Fruit fly (Drosophila melanogaster) whole organism, embryonic: ENCODE data around the gene CG11168.

ENCODE experiments used
- CG11085 ChIP-seq: fragments of 200-800 bp; sonication (Bioruptor generic); IDR thresholded peaks from 2 replicates; pipeline ENCODE4 v1.3.6; 2022; ENCODE audit warnings: missing biosample characterization, missing genetic modification characterization
- CG11398 ChIP-seq: fragments of 200-800 bp; sonication (Bioruptor generic); optimal IDR thresholded peaks from 2 replicates; lab custom pipeline; 2016; ENCODE audit warnings: missing biosample characterization, missing genetic modification characterization
- CG11723 ChIP-seq: fragments of 200-800 bp; sonication (Bioruptor generic); optimal IDR thresholded peaks from 2 replicates; lab custom pipeline; 2017; ENCODE audit warnings: missing biosample characterization, mild to moderate bottlenecking, missing genetic modification characterization
- CG12071 ChIP-seq: fragments of 200-800 bp; sonication (Bioruptor generic); optimal IDR thresholded peaks from 3 replicates; lab custom pipeline; 2018; ENCODE audit warnings: missing biosample characterization, mild to moderate bottlenecking, missing genetic modification characterization
- CG12299 ChIP-seq: fragments of 200-800 bp; sonication (Bioruptor generic); optimal IDR thresholded peaks from 2 replicates; lab custom pipeline; 2018; ENCODE audit warnings: missing biosample characterization, mild to moderate bottlenecking, missing genetic modification characterization
- CG12744 ChIP-seq: fragments of 200-800 bp; sonication (Bioruptor generic); optimal IDR thresholded peaks from 2 replicates; lab custom pipeline; 2016; ENCODE audit warnings: missing biosample characterization, missing genetic modification characterization
- CG12942 ChIP-seq: fragments of 200-800 bp; sonication (Bioruptor generic); optimal IDR thresholded peaks from 3 replicates; lab custom pipeline; 2016; ENCODE audit warnings: missing biosample characterization, missing genetic modification characterization
- CG17359 ChIP-seq: fragments of 200-800 bp; sonication (Bioruptor generic); optimal IDR thresholded peaks from 3 replicates; lab custom pipeline; 2018; ENCODE audit warnings: missing biosample characterization, mild to moderate bottlenecking, missing genetic modification characterization, moderate library complexity
- CG18599 ChIP-seq: fragments of 200-800 bp; sonication (Bioruptor generic); optimal IDR thresholded peaks from 3 replicates; lab custom pipeline; 2017; ENCODE audit warnings: missing biosample characterization, missing genetic modification characterization, mild to moderate bottlenecking, moderate library complexity, missing genetic modification reagents
- CG31224 ChIP-seq: fragments of 200-800 bp; sonication (Bioruptor generic); IDR thresholded peaks from 2 replicates; pipeline ENCODE4 v1.3.6; 2022; ENCODE audit warnings: missing biosample characterization, missing genetic modification characterization
- CG3995 ChIP-seq: fragments of 200-800 bp; sonication (Bioruptor generic); optimal IDR thresholded peaks from 3 replicates; lab custom pipeline; 2016; ENCODE audit warnings: missing biosample characterization, missing genetic modification characterization
- CG42726 ChIP-seq: fragments of 200-800 bp; sonication (Bioruptor generic); IDR thresholded peaks from 2 replicates; pipeline ENCODE4 v1.3.6; 2022; ENCODE audit warnings: missing biosample characterization, missing genetic modification characterization; ENCODE audit not compliant: partially characterized antibody
- CG4854 ChIP-seq: fragments of 200-800 bp; sonication (Bioruptor generic); optimal IDR thresholded peaks from 2 replicates; lab custom pipeline; 2016; ENCODE audit warnings: missing biosample characterization, missing genetic modification characterization, inconsistent platforms
- CG7928 ChIP-seq: fragments of 200-800 bp; sonication (Bioruptor generic); optimal IDR thresholded peaks from 2 replicates; lab custom pipeline; 2017; ENCODE audit warnings: missing biosample characterization, mild to moderate bottlenecking, missing genetic modification characterization
- CG8765 ChIP-seq: fragments of 200-800 bp; sonication (Bioruptor generic); IDR thresholded peaks from 2 replicates; pipeline ENCODE4 v1.3.6; 2022; ENCODE audit warnings: missing biosample characterization, missing genetic modification characterization
- CG9876 ChIP-seq: fragments of 200-800 bp; sonication (Bioruptor generic); optimal IDR thresholded peaks from 2 replicates; lab custom pipeline; 2016; ENCODE audit warnings: missing biosample characterization, missing genetic modification characterization
- CTCF ChIP-seq: fragments of 200-800 bp; sonication (Bioruptor generic); optimal IDR thresholded peaks from 2 replicates; lab custom pipeline; 2017; ENCODE audit warnings: missing biosample characterization, mild to moderate bottlenecking, missing genetic modification characterization, moderate library complexity
- Camta ChIP-seq: fragments of 200-800 bp; sonication (Bioruptor generic); optimal IDR thresholded peaks from 2 replicates; lab custom pipeline; 2016; ENCODE audit warnings: missing biosample characterization, missing genetic modification characterization
- Dek ChIP-seq: fragments of 200-800 bp; sonication (Bioruptor generic); optimal IDR thresholded peaks from 3 replicates; lab custom pipeline; 2019; ENCODE audit warnings: missing biosample characterization, mild to moderate bottlenecking, missing genetic modification characterization, moderate library complexity
- Doc2 ChIP-seq: fragments of 200-800 bp; sonication (Bioruptor generic); IDR thresholded peaks from 2 replicates; pipeline ENCODE4 v1.3.6; 2022; ENCODE audit warnings: missing biosample characterization, missing genetic modification characterization
- Doc3 ChIP-seq: fragments of 200-800 bp; sonication (Bioruptor generic); IDR thresholded peaks from 3 replicates; pipeline ENCODE4 v1.3.6; 2022; ENCODE audit warnings: missing biosample characterization, missing genetic modification characterization; ENCODE audit not compliant: partially characterized antibody
- Dp ChIP-seq: fragments of 200-800 bp; sonication (Bioruptor generic); optimal IDR thresholded peaks from 2 replicates; lab custom pipeline; 2018; ENCODE audit warnings: missing biosample characterization, mild to moderate bottlenecking, missing genetic modification characterization, moderate library complexity
- Ets97D ChIP-seq: fragments of 200-800 bp; sonication (Bioruptor generic); optimal IDR thresholded peaks from 3 replicates; lab custom pipeline; 2016; ENCODE audit warnings: missing biosample characterization, missing genetic modification characterization
- H15 ChIP-seq: fragments of 200-800 bp; sonication (Bioruptor generic); IDR thresholded peaks from 3 replicates; pipeline ENCODE4 v1.3.6; 2022; ENCODE audit warnings: missing biosample characterization, missing genetic modification characterization
- HLH54F ChIP-seq: fragments of 200-800 bp; sonication (Bioruptor generic); optimal IDR thresholded peaks from 3 replicates; lab custom pipeline; 2016; ENCODE audit warnings: missing biosample characterization, missing genetic modification characterization
- HmgZ ChIP-seq: fragments of 200-800 bp; sonication (Bioruptor generic); optimal IDR thresholded peaks from 2 replicates; lab custom pipeline; 2018; ENCODE audit warnings: missing biosample characterization, mild to moderate bottlenecking, missing genetic modification characterization
- Hr78 ChIP-seq, 2 experiments: fragments of 200-800 bp in 1 of 2; fragments of >200 bp in 1 of 2; sonication (Bioruptor generic) in 1 of 2; optimal IDR thresholded peaks; 2 replicates each; lab custom pipeline; 2017 to 2019; ENCODE audit warnings: missing biosample characterization in 2 of 2, missing genetic modification characterization in 2 of 2, mild to moderate bottlenecking in 1 of 2, moderate library complexity in 1 of 2
- Kr ChIP-seq: fragments of 200-800 bp; sonication (Bioruptor generic); optimal IDR thresholded peaks from 2 replicates; lab custom pipeline; 2017; ENCODE audit warnings: missing biosample characterization, mild to moderate bottlenecking, missing genetic modification characterization
- NK7.1 ChIP-seq: fragments of 200-800 bp; sonication (Bioruptor generic); optimal IDR thresholded peaks from 3 replicates; lab custom pipeline; 2016; ENCODE audit warnings: missing biosample characterization, missing genetic modification characterization
- Sry-δ ChIP-seq: fragments of 200-800 bp; sonication (Bioruptor generic); optimal IDR thresholded peaks from 2 replicates; lab custom pipeline; 2016; ENCODE audit warnings: missing biosample characterization, missing genetic modification characterization
- Trl ChIP-seq, 3 experiments: fragments of >200 bp in 2 of 3; fragments of 200-800 bp in 1 of 3; sonication (Bioruptor generic) in 1 of 3; optimal IDR thresholded peaks; 2 replicates in 1 of 3; 3 replicates in 2 of 3; lab custom pipeline; 2016 to 2017; ENCODE audit warnings: missing biosample characterization in 1 of 3, missing genetic modification characterization in 1 of 3
- Vsx1 ChIP-seq: fragments of 200-800 bp; sonication (Bioruptor generic); optimal IDR thresholded peaks from 2 replicates; lab custom pipeline; 2017; ENCODE audit warnings: missing biosample characterization, mild to moderate bottlenecking, missing genetic modification characterization, missing genetic modification reagents
- bigmax ChIP-seq: fragments of 200-800 bp; sonication (Bioruptor generic); optimal IDR thresholded peaks from 2 replicates; lab custom pipeline; 2018; ENCODE audit warnings: missing biosample characterization, mild to moderate bottlenecking, missing genetic modification characterization
- br ChIP-seq: fragments of >200 bp; optimal IDR thresholded peaks from 2 replicates; lab custom pipeline; 2017
- btn ChIP-seq: fragments of 200-800 bp; sonication (Bioruptor generic); optimal IDR thresholded peaks from 2 replicates; lab custom pipeline; 2016; ENCODE audit warnings: missing biosample characterization, missing genetic modification characterization
- cg ChIP-seq: fragments of 200-800 bp; sonication (Bioruptor generic); optimal IDR thresholded peaks from 3 replicates; lab custom pipeline; 2019; ENCODE audit warnings: missing biosample characterization, mild to moderate bottlenecking, missing genetic modification characterization, moderate library complexity
- emc ChIP-seq: fragments of 200-800 bp; sonication (Bioruptor generic); optimal IDR thresholded peaks from 2 replicates; lab custom pipeline; 2016; ENCODE audit warnings: missing biosample characterization, missing genetic modification characterization
- eve ChIP-seq, 2 experiments: fragments of >200 bp; optimal IDR thresholded peaks; 2 replicates each; lab custom pipeline; 2017; ENCODE audit warnings: missing biosample characterization in 2 of 2, missing genetic modification characterization in 2 of 2
- fru ChIP-seq: fragments of >200 bp; optimal IDR thresholded peaks from 2 replicates; lab custom pipeline; 2017
- hkb ChIP-seq, 2 experiments: fragments of 200-800 bp in 1 of 2; fragments of >200 bp in 1 of 2; sonication (Bioruptor generic) in 1 of 2; IDR thresholded peaks in 1 of 2; optimal IDR thresholded peaks in 1 of 2; 2 replicates each; pipeline versions ENCODE4 v1.3.6 to Lab custom; 2017 to 2022; ENCODE audit warnings: missing biosample characterization in 1 of 2, missing genetic modification characterization in 1 of 2
- insv ChIP-seq, 2 experiments: fragments of 200-800 bp; sonication (Bioruptor generic); optimal IDR thresholded peaks; 3 replicates each; lab custom pipeline; 2016 to 2018; ENCODE audit warnings: missing biosample characterization in 2 of 2, missing genetic modification characterization in 2 of 2
- knrl ChIP-seq: fragments of 200-800 bp; sonication (Bioruptor generic); IDR thresholded peaks from 3 replicates; pipeline ENCODE4 v1.3.6; 2022; ENCODE audit warnings: missing biosample characterization, missing genetic modification characterization; ENCODE audit not compliant: partially characterized antibody
- lilli ChIP-seq: fragments of 200-800 bp; sonication (Bioruptor generic); optimal IDR thresholded peaks from 3 replicates; lab custom pipeline; 2016; ENCODE audit warnings: missing biosample characterization, missing genetic modification characterization
- lola ChIP-seq, 3 experiments: fragments of >200 bp in 2 of 3; fragments of 200-800 bp in 1 of 3; sonication (Bioruptor generic) in 1 of 3; optimal IDR thresholded peaks; 2 replicates each; lab custom pipeline; 2017 to 2019; ENCODE audit warnings: missing biosample characterization in 3 of 3, missing genetic modification characterization in 3 of 3, mild to moderate bottlenecking in 1 of 3, moderate library complexity in 1 of 3
- nau ChIP-seq: fragments of 200-800 bp; sonication (Bioruptor generic); optimal IDR thresholded peaks from 3 replicates; lab custom pipeline; 2017; ENCODE audit warnings: missing biosample characterization, mild to moderate bottlenecking, missing genetic modification characterization, missing genetic modification reagents
- peb ChIP-seq: fragments of 200-800 bp; sonication (Bioruptor generic); IDR thresholded peaks from 2 replicates; pipeline ENCODE4 v1.3.6; 2022; ENCODE audit warnings: missing biosample characterization, missing genetic modification characterization
- sc ChIP-seq, 3 experiments: fragments of >200 bp in 2 of 3; fragments of 200-800 bp in 1 of 3; sonication (Bioruptor generic) in 1 of 3; optimal IDR thresholded peaks; 2 replicates in 2 of 3; 3 replicates in 1 of 3; lab custom pipeline; 2017; ENCODE audit warnings: mild to moderate bottlenecking in 1 of 3, missing biosample characterization in 1 of 3, missing genetic modification characterization in 1 of 3, missing genetic modification reagents in 1 of 3
- sisA ChIP-seq: fragments of 200-800 bp; sonication (Bioruptor generic); IDR thresholded peaks from 2 replicates; pipeline ENCODE4 v1.3.6; 2022; ENCODE audit warnings: missing biosample characterization, missing genetic modification characterization
- sug ChIP-seq: fragments of 200-800 bp; optimal IDR thresholded peaks from 2 replicates; lab custom pipeline; 2019; ENCODE audit warnings: missing biosample characterization, mild to moderate bottlenecking, missing genetic modification characterization, moderate library complexity
- twi ChIP-seq: fragments of 200-800 bp; optimal IDR thresholded peaks from 2 replicates; lab custom pipeline; 2019; ENCODE audit warnings: missing biosample characterization, mild to moderate bottlenecking, missing genetic modification characterization, moderate library complexity
- yki ChIP-seq: fragments of >200 bp; optimal IDR thresholded peaks from 3 replicates; lab custom pipeline; 2018

CG11168 gene

DNA sequence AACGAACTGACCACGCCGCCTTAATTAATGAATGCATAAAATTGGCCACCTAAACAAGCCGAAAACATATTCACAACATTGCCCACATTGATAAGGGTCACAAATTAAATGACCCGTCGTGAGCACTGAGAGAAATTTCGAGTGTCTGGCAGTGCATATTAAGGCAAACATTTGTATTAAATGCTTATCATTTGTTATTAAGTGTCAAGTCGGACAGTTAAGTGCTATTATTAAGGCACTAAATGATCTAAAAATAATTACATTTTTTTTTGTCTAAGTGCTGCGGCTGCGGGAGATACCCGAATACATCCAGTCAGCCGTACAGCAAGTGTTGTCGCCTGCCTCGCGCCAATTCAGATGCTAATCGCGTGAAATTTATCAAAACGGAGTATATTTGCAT, 44.6 kb downstream of the CG11168 start (continued):
- TF ChIP-seq Sry-δ (GFP tag; lab: Kevin White, UChicago) = no peak
- TF ChIP-seq lola (GFP tag; optimal IDR thresholded peaks at IDR 0.05; lab: Kevin White, UChicago) = no peak
- TF ChIP-seq hkb (optimal IDR thresholded peaks at IDR 0.05; lab: Kevin White, UChicago) = no peak
- peak; percentile 50 for TF ChIP-seq hkb (GFP tag; IDR thresholded peaks at IDR 0.05; lab: Robert Waterston, UW)
- TF ChIP-seq CG7928 (GFP tag; lab: Kevin White, UChicago) = peak; percentile 10
- TF ChIP-seq CG11398 (GFP tag; lab: Kevin White, UChicago) = no peak
- TF ChIP-seq Ets97D (GFP tag; lab: Kevin White, UChicago) = peak; percentile 9
- TF ChIP-seq CG8765 (GFP tag; lab: Robert Waterston, UW) = no peak
- TF ChIP-seq yki (lab: Kevin White, UChicago) = no peak
- TF ChIP-seq CG9876 (GFP tag; lab: Kevin White, UChicago) = no peak
- TF ChIP-seq CG17359 (tag; lab: Kevin White, UChicago) = peak; percentile 80
- peak; percentile 75 for TF ChIP-seq sisA (GFP tag; lab: Robert Waterston, UW)
- TF ChIP-seq CG11085 (GFP tag; lab: Robert Waterston, UW) = no peak
- TF ChIP-seq HmgZ = no peak
- peak in 1 of 2 experiments; percentile 55 for TF ChIP-seq eve (GFP tag; optimal IDR thresholded peaks at IDR 0.05; lab: Kevin White, UChicago)
- no peak for TF ChIP-seq peb
- TF ChIP-seq btn (GFP tag; lab: Kevin White, UChicago) = peak; percentile 39
- TF ChIP-seq CG31224 (GFP tag; lab: Robert Waterston, UW) = peak; percentile 65
- no peak for TF ChIP-seq Doc3
- TF ChIP-seq H15 (GFP tag; lab: Robert Waterston, UW) = peak; percentile 70; the same call in 1 of the 3 replicates
- peak; percentile 64 for TF ChIP-seq Vsx1
- no peak for TF ChIP-seq sc (optimal IDR thresholded peaks at IDR 0.05; lab: Kevin White, UChicago)
- TF ChIP-seq sc (GFP tag; optimal IDR thresholded peaks at IDR 0.05; lab: Kevin White, UChicago) = peak; percentile 17
- TF ChIP-seq lilli (GFP tag; lab: Kevin White, UChicago) = peak; percentile 75
- TF ChIP-seq NK7.1 (GFP tag; lab: Kevin White, UChicago) = no peak
- no peak for TF ChIP-seq Trl (optimal IDR thresholded peaks at IDR 0.05; lab: Kevin White, UChicago)
- TF ChIP-seq Trl (GFP tag; optimal IDR thresholded peaks at IDR 0.05; lab: Kevin White, UChicago) = peak; percentile 54
- peak; percentile 54 for TF ChIP-seq CG18599 (GFP tag; lab: Kevin White, UChicago)
- no peak for TF ChIP-seq CTCF (GFP tag; lab: Kevin White, UChicago)
- TF ChIP-seq Hr78 (GFP tag; optimal IDR thresholded peaks at IDR 0.05; lab: Kevin White, UChicago) = peak in 1 of 2 experiments; percentile 73
- peak; percentile 44; the same call in 1 of the 2 replicates for TF ChIP-seq Doc2 (GFP tag; lab: Robert Waterston, UW)
- TF ChIP-seq Dp (GFP tag; lab: Kevin White, UChicago) = no peak
- TF ChIP-seq CG12744 = peak; percentile 28
- no peak for TF ChIP-seq insv (GFP tag; optimal IDR thresholded peaks at IDR 0.05; lab: Kevin White, UChicago)
- peak; percentile 55 for TF ChIP-seq HLH54F (GFP tag; lab: Kevin White, UChicago)
- TF ChIP-seq cg (GFP tag; lab: Kevin White, UChicago) = no peak
- TF ChIP-seq CG4854 (GFP tag; lab: Kevin White, UChicago) = no peak
- peak; percentile 56 for TF ChIP-seq Camta
- peak; percentile 45 for TF ChIP-seq CG11723 (GFP tag; lab: Kevin White, UChicago)
- no peak for TF ChIP-seq br (lab: Kevin White, UChicago)
- TF ChIP-seq CG42726 = no peak
- TF ChIP-seq emc (GFP tag; lab: Kevin White, UChicago) = no peak
- TF ChIP-seq bigmax (GFP tag; lab: Kevin White, UChicago) = no peak
- TF ChIP-seq twi (tag; lab: Kevin White, UChicago) = no peak
- TF ChIP-seq fru (lab: Kevin White, UChicago) = no peak
- TF ChIP-seq sug (tag; lab: Kevin White, UChicago) = no peak
- TF ChIP-seq Dek = peak; percentile 59
- TF ChIP-seq knrl (GFP tag; lab: Robert Waterston, UW) = no peak
- peak; percentile 63 for TF ChIP-seq CG12071 (GFP tag; lab: Kevin White, UChicago)
- no peak for TF ChIP-seq Kr
- TF ChIP-seq CG12299 = no peak
- no peak for TF ChIP-seq nau (GFP tag; lab: Kevin White, UChicago)
- peak; percentile 29 for TF ChIP-seq CG3995
- peak; percentile 59 for TF ChIP-seq CG12942 (GFP tag; lab: Kevin White, UChicago)
